Fruit fly (Drosophila melanogaster) whole organism, embryonic: ENCODE measurements around the gene CG13299.
A peak's percentile ranks its signal among the peaks of the same experiment; 100 is the strongest.

Experiments
- Ada2b ChIP-seq: fragments of 200-800 bp; sonication (Bioruptor generic); IDR thresholded peaks from 2 replicates; pipeline ENCODE4 v1.3.6; 2022; ENCODE audit warnings: missing biosample characterization, missing genetic modification characterization
- Aef1 ChIP-seq: fragments of 200-800 bp; sonication (Bioruptor generic); IDR thresholded peaks from 3 replicates; pipeline ENCODE4 v1.3.6; 2022; ENCODE audit warnings: missing biosample characterization, missing genetic modification characterization
- Atf3 ChIP-seq: fragments of 200-800 bp; sonication (Bioruptor generic); optimal IDR thresholded peaks from 3 replicates; lab custom pipeline; 2016; ENCODE audit warnings: missing biosample characterization, missing genetic modification characterization
- Bgb ChIP-seq: fragments of 200-800 bp; sonication (Bioruptor generic); IDR thresholded peaks from 2 replicates; pipeline ENCODE4 v1.3.6; 2022; ENCODE audit warnings: missing biosample characterization, missing genetic modification characterization; ENCODE audit not compliant: partially characterized antibody
- CG11696 ChIP-seq: fragments of 200-800 bp; sonication (Bioruptor generic); IDR thresholded peaks from 2 replicates; pipeline ENCODE4 v1.3.6; 2022; ENCODE audit warnings: missing biosample characterization, missing genetic modification characterization
- CG12659 ChIP-seq: fragments of 200-800 bp; sonication (Bioruptor generic); optimal IDR thresholded peaks from 3 replicates; lab custom pipeline; 2017; ENCODE audit warnings: mild to moderate bottlenecking, missing biosample characterization, missing genetic modification reagents, missing genetic modification characterization
- CG13775 ChIP-seq: fragments of 200-800 bp; sonication (Bioruptor generic); optimal IDR thresholded peaks from 3 replicates; lab custom pipeline; 2017; ENCODE audit warnings: missing biosample characterization, mild to moderate bottlenecking, missing genetic modification characterization
- CG14441 ChIP-seq: fragments of 200-800 bp; sonication (Bioruptor generic); IDR thresholded peaks from 2 replicates; pipeline ENCODE4 v1.3.6; 2022; ENCODE audit warnings: missing biosample characterization, missing genetic modification characterization
- CG15073 ChIP-seq: fragments of 200-800 bp; sonication (Bioruptor generic); optimal IDR thresholded peaks from 2 replicates; lab custom pipeline; 2016; ENCODE audit warnings: missing biosample characterization, missing genetic modification characterization
- CG1529 ChIP-seq: fragments of 200-800 bp; sonication (Bioruptor generic); optimal IDR thresholded peaks from 3 replicates; lab custom pipeline; 2018; ENCODE audit warnings: missing biosample characterization, missing genetic modification characterization
- CG15479 ChIP-seq: fragments of 200-800 bp; sonication (Bioruptor generic); optimal IDR thresholded peaks from 3 replicates; lab custom pipeline; 2019; ENCODE audit warnings: missing biosample characterization, mild to moderate bottlenecking, missing genetic modification characterization, moderate library complexity
- CG1647 ChIP-seq: fragments of 200-800 bp; sonication (Bioruptor generic); optimal IDR thresholded peaks from 3 replicates; lab custom pipeline; 2016; ENCODE audit warnings: missing biosample characterization, missing genetic modification characterization
- CG16863 ChIP-seq: fragments of 200-800 bp; sonication (Bioruptor generic); optimal IDR thresholded peaks from 3 replicates; lab custom pipeline; 2016; ENCODE audit warnings: missing biosample characterization, missing genetic modification characterization
- CG17328 ChIP-seq: fragments of 200-800 bp; sonication (Bioruptor generic); IDR thresholded peaks from 2 replicates; pipeline ENCODE4 v1.3.6; 2022; ENCODE audit warnings: missing biosample characterization, missing genetic modification characterization
- CG17361 ChIP-seq: fragments of 200-800 bp; sonication (Bioruptor generic); IDR thresholded peaks from 3 replicates; pipeline ENCODE4 v1.3.6; 2022; ENCODE audit warnings: missing biosample characterization, missing genetic modification characterization
- CG17612 ChIP-seq: fragments of 200-800 bp; sonication (Bioruptor generic); IDR thresholded peaks from 2 replicates; pipeline ENCODE4 v1.3.6; 2022; ENCODE audit warnings: missing biosample characterization, missing genetic modification characterization
- CG34376 ChIP-seq: fragments of 200-800 bp; sonication (Bioruptor generic); optimal IDR thresholded peaks from 2 replicates; lab custom pipeline; 2018; ENCODE audit warnings: missing biosample characterization, mild to moderate bottlenecking, missing genetic modification characterization
- CG3726 ChIP-seq: fragments of 200-800 bp; sonication (Bioruptor generic); IDR thresholded peaks from 3 replicates; pipeline ENCODE4, ENCODE4 v1.3.6; 2022; ENCODE audit warnings: missing biosample characterization, missing genetic modification characterization
- CG3838 ChIP-seq: fragments of 200-800 bp; sonication (Bioruptor generic); optimal IDR thresholded peaks from 3 replicates; lab custom pipeline; 2016; ENCODE audit warnings: missing biosample characterization, missing genetic modification characterization
- CG43689 ChIP-seq: fragments of 200-800 bp; sonication (Bioruptor generic); IDR thresholded peaks from 2 replicates; pipeline ENCODE4 v1.3.6; 2022; ENCODE audit warnings: missing biosample characterization, missing genetic modification characterization
- CG4404 ChIP-seq: fragments of 200-800 bp; sonication (Bioruptor generic); IDR thresholded peaks from 2 replicates; pipeline ENCODE4 v1.3.6; 2022; ENCODE audit warnings: missing biosample characterization, missing genetic modification characterization
- CG6175 ChIP-seq: fragments of 200-800 bp; sonication (Bioruptor generic); IDR thresholded peaks from 3 replicates; pipeline ENCODE4 v1.3.6; 2022; ENCODE audit warnings: missing biosample characterization, missing genetic modification characterization
- CG6683 ChIP-seq: fragments of 200-800 bp; sonication (Bioruptor generic); optimal IDR thresholded peaks from 2 replicates; lab custom pipeline; 2017; ENCODE audit warnings: missing biosample characterization, mild to moderate bottlenecking, missing genetic modification characterization, missing genetic modification reagents
- CG7987 ChIP-seq: fragments of 200-800 bp; sonication (Bioruptor generic); optimal IDR thresholded peaks from 2 replicates; lab custom pipeline; 2018; ENCODE audit warnings: missing biosample characterization, mild to moderate bottlenecking, missing genetic modification characterization, moderate library complexity
- CG9876 ChIP-seq: fragments of 200-800 bp; sonication (Bioruptor generic); optimal IDR thresholded peaks from 2 replicates; lab custom pipeline; 2016; ENCODE audit warnings: missing biosample characterization, missing genetic modification characterization
- CHES-1-like ChIP-seq: fragments of 200-800 bp; sonication (Bioruptor generic); optimal IDR thresholded peaks from 2 replicates; lab custom pipeline; 2016; ENCODE audit warnings: missing biosample characterization, missing genetic modification characterization
- Dek ChIP-seq: fragments of 200-800 bp; sonication (Bioruptor generic); optimal IDR thresholded peaks from 3 replicates; lab custom pipeline; 2019; ENCODE audit warnings: missing biosample characterization, mild to moderate bottlenecking, missing genetic modification characterization, moderate library complexity
- Doc3 ChIP-seq: fragments of 200-800 bp; sonication (Bioruptor generic); IDR thresholded peaks from 3 replicates; pipeline ENCODE4 v1.3.6; 2022; ENCODE audit warnings: missing biosample characterization, missing genetic modification characterization; ENCODE audit not compliant: partially characterized antibody
- HLH3B ChIP-seq: fragments of 200-800 bp; sonication (Bioruptor generic); IDR thresholded peaks from 2 replicates; pipeline ENCODE4 v1.3.6; 2022; ENCODE audit warnings: missing biosample characterization, missing genetic modification characterization
- Hey ChIP-seq: fragments of 200-800 bp; sonication (Bioruptor generic); optimal IDR thresholded peaks from 3 replicates; lab custom pipeline; 2018; ENCODE audit warnings: missing biosample characterization, mild to moderate bottlenecking, missing genetic modification characterization
- Hr3 ChIP-seq: fragments of 200-800 bp; sonication (Bioruptor generic); optimal IDR thresholded peaks from 3 replicates; lab custom pipeline; 2016; ENCODE audit warnings: missing biosample characterization, missing genetic modification characterization
- Max ChIP-seq: fragments of 200-800 bp; sonication (Bioruptor generic); optimal IDR thresholded peaks from 2 replicates; lab custom pipeline; 2016; ENCODE audit warnings: missing biosample characterization, mild to moderate bottlenecking, missing genetic modification characterization
- Nf-YC ChIP-seq: fragments of 200-800 bp; optimal IDR thresholded peaks from 3 replicates; lab custom pipeline; 2019; ENCODE audit warnings: missing biosample characterization, mild to moderate bottlenecking, missing genetic modification characterization, moderate library complexity
- Rfx ChIP-seq: fragments of 200-800 bp; sonication (Bioruptor generic); IDR thresholded peaks from 2 replicates; pipeline ENCODE4 v1.3.6; 2022; ENCODE audit warnings: missing biosample characterization, missing genetic modification characterization
- TFAM ChIP-seq: fragments of 200-800 bp; sonication (Bioruptor generic); optimal IDR thresholded peaks from 2 replicates; lab custom pipeline; 2017; ENCODE audit warnings: missing biosample characterization, missing genetic modification characterization, inconsistent platforms
- Usf ChIP-seq: fragments of 200-800 bp; sonication (Bioruptor generic); optimal IDR thresholded peaks from 2 replicates; lab custom pipeline; 2017; ENCODE audit warnings: missing genotype, missing biosample characterization, missing genetic modification characterization
- crol ChIP-seq: fragments of 200-800 bp; sonication (Bioruptor generic); IDR thresholded peaks from 2 replicates; pipeline ENCODE4 v1.3.6; 2022; ENCODE audit warnings: missing biosample characterization, missing genetic modification characterization
- cwo ChIP-seq: fragments of 200-800 bp; sonication (Bioruptor generic); optimal IDR thresholded peaks from 3 replicates; lab custom pipeline; 2017; ENCODE audit warnings: missing biosample characterization, missing genetic modification characterization, mild to moderate bottlenecking, moderate library complexity, missing genetic modification reagents
- exex ChIP-seq: fragments of 200-800 bp; sonication (Bioruptor generic); optimal IDR thresholded peaks from 4 replicates; lab custom pipeline; 2018; ENCODE audit warnings: missing biosample characterization, mild to moderate bottlenecking, missing genetic modification characterization, moderate library complexity
- fru ChIP-seq: fragments of >200 bp; optimal IDR thresholded peaks from 2 replicates; lab custom pipeline; 2017
- fu2 ChIP-seq: fragments of 200-800 bp; sonication (Bioruptor generic); optimal IDR thresholded peaks from 2 replicates; lab custom pipeline; 2016; ENCODE audit warnings: missing biosample characterization, missing genetic modification characterization
- gcm2 ChIP-seq: fragments of 200-800 bp; sonication (Bioruptor generic); optimal IDR thresholded peaks from 2 replicates; lab custom pipeline; 2016; ENCODE audit warnings: missing biosample characterization, missing genetic modification characterization
- gem ChIP-seq: fragments of 200-800 bp; sonication (Bioruptor generic); optimal IDR thresholded peaks from 2 replicates; lab custom pipeline; 2019; ENCODE audit warnings: missing biosample characterization, mild to moderate bottlenecking, missing genetic modification characterization, moderate library complexity
- lola ChIP-seq, 3 experiments: fragments of >200 bp in 2 of 3; fragments of 200-800 bp in 1 of 3; sonication (Bioruptor generic) in 1 of 3; optimal IDR thresholded peaks; 2 replicates each; lab custom pipeline; 2017 to 2019; ENCODE audit warnings: missing biosample characterization in 3 of 3, missing genetic modification characterization in 3 of 3, mild to moderate bottlenecking in 1 of 3, moderate library complexity in 1 of 3
- odd ChIP-seq: fragments of 200-800 bp; sonication (Bioruptor generic); optimal IDR thresholded peaks from 2 replicates; lab custom pipeline; 2017; ENCODE audit warnings: missing biosample characterization, mild to moderate bottlenecking, missing genetic modification characterization
- onecut ChIP-seq: fragments of 200-800 bp; sonication (Bioruptor generic); IDR thresholded peaks from 2 replicates; pipeline ENCODE4 v1.3.6; 2022; ENCODE audit warnings: missing biosample characterization, missing genetic modification characterization
- otp ChIP-seq: fragments of 200-800 bp; sonication (Bioruptor generic); IDR thresholded peaks from 3 replicates; pipeline ENCODE4, ENCODE4 v1.3.6; 2022; ENCODE audit warnings: missing biosample characterization, missing genetic modification characterization
- pb ChIP-seq: fragments of 200-800 bp; sonication (Bioruptor generic); optimal IDR thresholded peaks from 3 replicates; lab custom pipeline; 2016; ENCODE audit warnings: missing biosample characterization, missing genetic modification characterization
- pum ChIP-seq: fragments of 200-800 bp; sonication (Bioruptor generic); optimal IDR thresholded peaks from 2 replicates; lab custom pipeline; 2016; ENCODE audit warnings: missing biosample characterization, missing genetic modification characterization
- yki ChIP-seq: fragments of >200 bp; optimal IDR thresholded peaks from 3 replicates; lab custom pipeline; 2018

The CG13299 gene

DNA sequence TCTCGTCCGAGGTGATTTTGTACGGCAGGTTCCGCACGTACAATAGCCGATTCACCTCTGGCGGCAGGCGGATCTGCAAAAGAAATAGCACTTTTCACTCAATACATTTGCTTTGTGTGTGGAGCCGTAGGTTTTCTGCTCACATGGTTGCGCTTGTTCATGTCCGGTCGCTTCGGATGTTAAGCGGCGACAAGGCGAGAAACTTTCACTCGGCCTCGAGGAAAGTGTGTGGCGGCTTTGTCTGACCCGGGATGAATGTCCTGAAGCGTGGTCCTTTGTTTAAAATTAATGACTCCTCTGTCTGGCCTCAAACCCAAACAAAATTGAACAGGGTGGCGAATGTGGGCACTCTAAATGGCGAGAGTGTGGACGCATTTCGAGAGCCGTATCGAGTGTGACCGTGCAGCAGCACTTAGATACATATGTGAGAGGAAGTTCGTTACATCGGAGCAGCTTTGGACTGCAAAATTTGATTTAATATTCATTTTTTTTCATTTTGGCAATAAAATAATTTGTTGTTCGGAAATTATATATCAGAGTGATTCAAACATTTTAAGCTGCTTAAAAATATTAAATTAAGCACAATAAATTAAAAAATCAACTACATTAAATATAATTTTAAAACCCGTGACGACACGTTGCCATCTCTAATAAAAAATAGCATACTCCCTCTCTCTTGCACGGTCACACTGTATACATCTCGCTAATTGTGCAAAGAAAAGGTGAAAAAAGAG is 39.2 kb downstream of the CG13299 start, which contains the start of the genes Sf3b6 and Tnpo (continued):
- TF ChIP-seq CG12659 = peak; percentile 92
- peak; percentile 2 for TF ChIP-seq CG7987 (GFP tag; lab: Kevin White, UChicago)
- no peak for TF ChIP-seq onecut (GFP tag; lab: Robert Waterston, UW)
- TF ChIP-seq CG9876 (GFP tag; lab: Kevin White, UChicago) = peak; percentile 64
- TF ChIP-seq CG15073 (GFP tag; lab: Kevin White, UChicago) = peak; percentile 39
- peak; percentile 57 for TF ChIP-seq CG17328 (GFP tag; lab: Robert Waterston, UW)
- TF ChIP-seq exex (tag; lab: Kevin White, UChicago) = no peak
- no peak for TF ChIP-seq yki (lab: Kevin White, UChicago)
- peak; percentile 78 for TF ChIP-seq pum (GFP tag; lab: Kevin White, UChicago)
- peak; percentile 82 for TF ChIP-seq Max
- TF ChIP-seq CG3726 (GFP tag; lab: Robert Waterston, UW) = peak; percentile 57; the same call in 1 of the 3 replicates
- peak; percentile 55; the same call in 1 of the 3 replicates for TF ChIP-seq Doc3 (GFP tag; lab: Robert Waterston, UW)
- TF ChIP-seq gcm2 (GFP tag; lab: Kevin White, UChicago) = no peak
- peak; percentile 92 for TF ChIP-seq gem (tag; lab: Kevin White, UChicago)
- peak; percentile 56; the same call in 1 of the 2 replicates for TF ChIP-seq Bgb (GFP tag; lab: Robert Waterston, UW)
- peak; percentile 31 for TF ChIP-seq CG3838 (GFP tag; lab: Kevin White, UChicago)
- TF ChIP-seq otp (GFP tag; lab: Robert Waterston, UW) = no peak; the same call in 2 of the 3 replicates
- TF ChIP-seq Hey = no peak
- TF ChIP-seq CG11696 (GFP tag; lab: Robert Waterston, UW) = peak; percentile 31; the same call in 1 of the 2 replicates
- no peak for TF ChIP-seq fru (lab: Kevin White, UChicago)
- peak; percentile 58 for TF ChIP-seq Atf3
- TF ChIP-seq CG6683 = peak; percentile 34
- TF ChIP-seq Dek = no peak
- peak; percentile 79 for TF ChIP-seq Usf (GFP tag; lab: Kevin White, UChicago)
- peak; percentile 58 for TF ChIP-seq CG1647 (GFP tag; lab: Kevin White, UChicago)
- TF ChIP-seq CHES-1-like (GFP tag; lab: Kevin White, UChicago) = peak; percentile 66
- TF ChIP-seq Nf-YC (tag; lab: Kevin White, UChicago) = no peak
- peak; percentile 87 for TF ChIP-seq Aef1 (GFP tag; lab: Robert Waterston, UW)
- peak; percentile 70 for TF ChIP-seq Ada2b (GFP tag; lab: Robert Waterston, UW)
- peak; percentile 87 for TF ChIP-seq Hr3 (GFP tag; lab: Kevin White, UChicago)
- peak; percentile 62 for TF ChIP-seq CG16863 (GFP tag; lab: Kevin White, UChicago)
- TF ChIP-seq pb (GFP tag; lab: Kevin White, UChicago) = no peak
- TF ChIP-seq CG13775 (GFP tag; lab: Kevin White, UChicago) = peak; percentile 92
- no peak for TF ChIP-seq crol (GFP tag; lab: Robert Waterston, UW)
- TF ChIP-seq CG34376 (GFP tag; lab: Kevin White, UChicago) = peak; percentile 65
- peak; percentile 70 for TF ChIP-seq fu2 (GFP tag; lab: Kevin White, UChicago)
- TF ChIP-seq CG43689 = 0 out of 2 replicates have a peak, but pooled peaks have one; percentile 12
- no peak; the same call in 1 of the 3 replicates for TF ChIP-seq CG17361 (GFP tag; lab: Robert Waterston, UW)
- TF ChIP-seq CG6175 (GFP tag; lab: Robert Waterston, UW) = peak; percentile 39; the same call in 1 of the 3 replicates
- no peak for TF ChIP-seq CG17612 (GFP tag; lab: Robert Waterston, UW)
- no peak for TF ChIP-seq TFAM (GFP tag; lab: Kevin White, UChicago)
- no peak for TF ChIP-seq odd (GFP tag; lab: Kevin White, UChicago)
- TF ChIP-seq Rfx = peak; percentile 88
- peak; percentile 44 for TF ChIP-seq CG1529
- TF ChIP-seq lola (GFP tag; optimal IDR thresholded peaks at IDR 0.05; lab: Kevin White, UChicago) = peak in 1 of 3 experiments; percentile 91
- TF ChIP-seq CG4404 (GFP tag; lab: Robert Waterston, UW) = peak; percentile 87
- peak; percentile 76 for TF ChIP-seq HLH3B
- peak; percentile 82 for TF ChIP-seq CG14441 (GFP tag; lab: Robert Waterston, UW)
- TF ChIP-seq cwo (GFP tag; lab: Kevin White, UChicago) = peak; percentile 68
- peak; percentile 74 for TF ChIP-seq CG15479 (GFP tag; lab: Kevin White, UChicago)
